Fruit fly (Drosophila melanogaster) whole organism, pupa: Measurements from ENCODE around the gene Cyp6v1.

Experiments
- CG10348 ChIP-seq: fragments of 200-800 bp; sonication (Bioruptor generic); IDR thresholded peaks from 2 replicates; pipeline ENCODE4 v1.3.6; 2022; ENCODE audit warnings: missing biosample characterization, missing genetic modification characterization
- CG12605 ChIP-seq: fragments of 200-800 bp; sonication (Bioruptor generic); IDR thresholded peaks from 2 replicates; pipeline ENCODE4 v1.3.6; 2022; ENCODE audit warnings: missing biosample characterization, missing genetic modification characterization
- CG13204 ChIP-seq: fragments of 200-800 bp; sonication (Bioruptor generic); optimal IDR thresholded peaks from 2 replicates; lab custom pipeline; 2018; ENCODE audit warnings: missing biosample characterization, mild to moderate bottlenecking, missing genetic modification characterization, moderate library complexity
- CG14655 ChIP-seq: fragments of 200-800 bp; sonication (Bioruptor generic); optimal IDR thresholded peaks from 3 replicates; lab custom pipeline; 2017; ENCODE audit warnings: mild to moderate bottlenecking, missing biosample characterization, missing genetic modification reagents, missing genetic modification characterization
- CG15710 ChIP-seq: fragments of 200-800 bp; sonication (Bioruptor generic); optimal IDR thresholded peaks from 2 replicates; lab custom pipeline; 2018; ENCODE audit warnings: missing biosample characterization, mild to moderate bottlenecking, missing genetic modification characterization, moderate library complexity
- CG17806 ChIP-seq: fragments of 200-800 bp; sonication (Bioruptor generic); optimal IDR thresholded peaks from 2 replicates; lab custom pipeline; 2018; ENCODE audit warnings: missing biosample characterization, mild to moderate bottlenecking, missing genetic modification characterization, moderate library complexity
- CG32121 ChIP-seq: fragments of 200-800 bp; sonication (Bioruptor generic); IDR thresholded peaks from 2 replicates; pipeline ENCODE4 v1.3.6; 2022; ENCODE audit warnings: missing biosample characterization, missing genetic modification characterization
- CG34367 ChIP-seq: fragments of 200-800 bp; sonication (Bioruptor generic); optimal IDR thresholded peaks from 2 replicates; lab custom pipeline; 2018; ENCODE audit warnings: missing biosample characterization, mild to moderate bottlenecking, missing genetic modification characterization
- CG4496 ChIP-seq: fragments of 200-800 bp; sonication (Bioruptor generic); IDR thresholded peaks from 3 replicates; pipeline ENCODE4 v1.3.6; 2022; ENCODE audit warnings: missing biosample characterization, missing genetic modification characterization
- CG8159 ChIP-seq: fragments of 200-800 bp; sonication (Bioruptor generic); optimal IDR thresholded peaks from 3 replicates; lab custom pipeline; 2018; ENCODE audit warnings: missing biosample characterization, mild to moderate bottlenecking, missing genetic modification characterization, moderate library complexity
- CG8301 ChIP-seq: fragments of 200-800 bp; sonication (Bioruptor generic); optimal IDR thresholded peaks from 2 replicates; lab custom pipeline; 2018; ENCODE audit warnings: missing biosample characterization, mild to moderate bottlenecking, missing genetic modification characterization
- CG9948 ChIP-seq: fragments of 200-800 bp; sonication (Bioruptor generic); optimal IDR thresholded peaks from 2 replicates; lab custom pipeline; 2018; ENCODE audit warnings: missing biosample characterization, mild to moderate bottlenecking, missing genetic modification characterization, moderate library complexity
- D1 ChIP-seq: fragments of 200-800 bp; sonication (Bioruptor generic); optimal IDR thresholded peaks from 2 replicates; lab custom pipeline; 2018; ENCODE audit warnings: missing biosample characterization, mild to moderate bottlenecking, missing genetic modification characterization, moderate library complexity
- EcR ChIP-seq: fragments of 200-800 bp; sonication (Bioruptor generic); optimal IDR thresholded peaks from 3 replicates; lab custom pipeline; 2019; ENCODE audit warnings: missing biosample characterization, missing genetic modification characterization, mild to moderate bottlenecking, moderate library complexity, missing genetic modification reagents
- Ets98B ChIP-seq: fragments of 200-800 bp; sonication (Bioruptor generic); IDR thresholded peaks from 2 replicates; pipeline ENCODE4 v1.3.6; 2022; ENCODE audit warnings: missing biosample characterization, missing genetic modification characterization
- Pif1A ChIP-seq: fragments of 200-800 bp; sonication (Bioruptor generic); optimal IDR thresholded peaks from 3 replicates; lab custom pipeline; 2016; ENCODE audit warnings: missing biosample characterization, missing genetic modification characterization
- Pif1B ChIP-seq: fragments of 200-800 bp; sonication (Bioruptor generic); optimal IDR thresholded peaks from 3 replicates; lab custom pipeline; 2016; ENCODE audit warnings: missing biosample characterization, missing genetic modification characterization
- Snoo ChIP-seq: fragments of 200-800 bp; sonication (Bioruptor generic); optimal IDR thresholded peaks from 3 replicates; lab custom pipeline; 2017; ENCODE audit warnings: missing biosample characterization, mild to moderate bottlenecking, missing genetic modification characterization, inconsistent platforms
- fd96Ca ChIP-seq: fragments of 200-800 bp; sonication (Bioruptor generic); IDR thresholded peaks from 3 replicates; pipeline ENCODE4 v1.3.6; 2022; ENCODE audit warnings: missing biosample characterization, missing genetic modification characterization
- gl ChIP-seq: fragments of 200-800 bp; sonication (Bioruptor generic); optimal IDR thresholded peaks from 2 replicates; lab custom pipeline; 2018; ENCODE audit warnings: missing biosample characterization, mild to moderate bottlenecking, missing genetic modification characterization
- rn ChIP-seq: fragments of 200-800 bp; sonication (Bioruptor generic); IDR thresholded peaks from 2 replicates; pipeline ENCODE4 v1.3.6; 2022; ENCODE audit warnings: missing biosample characterization, missing genetic modification characterization

Cyp6v1 gene

DNA sequence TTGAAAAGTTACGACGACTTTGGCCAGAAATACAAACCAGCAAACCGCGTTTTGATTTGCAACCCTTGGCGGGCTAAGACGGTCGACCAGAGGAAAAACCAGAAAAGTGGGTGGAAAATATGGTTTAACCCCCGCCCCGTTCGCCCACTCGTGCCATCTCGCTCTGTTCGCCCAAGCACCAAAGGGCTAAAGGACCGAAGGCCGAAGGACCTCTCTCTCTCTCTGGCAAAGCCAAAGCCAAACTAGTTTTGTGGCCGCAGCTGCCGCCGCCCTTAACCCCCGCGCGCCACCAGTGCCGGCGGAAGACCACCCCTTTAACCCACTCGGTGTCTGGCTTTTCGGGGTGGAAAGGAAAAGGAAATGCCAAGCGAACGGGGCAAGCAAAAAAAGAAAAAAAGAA, 30.3 kb downstream of the Cyp6v1 start:
- TF ChIP-seq Pif1B (GFP tag; lab: Kevin White, UChicago): no peak
- TF ChIP-seq CG14655 (GFP tag; lab: Kevin White, UChicago): no peak
- TF ChIP-seq CG12605 (GFP tag; lab: Robert Waterston, UW): no peak
- TF ChIP-seq D1 (tag; lab: Kevin White, UChicago): no peak
- TF ChIP-seq CG4496 (GFP tag; lab: Robert Waterston, UW): no peak
- TF ChIP-seq CG34367: no peak
- TF ChIP-seq rn: no peak
- TF ChIP-seq Pif1A (GFP tag; lab: Kevin White, UChicago): no peak
- no peak for TF ChIP-seq CG9948

DNA sequence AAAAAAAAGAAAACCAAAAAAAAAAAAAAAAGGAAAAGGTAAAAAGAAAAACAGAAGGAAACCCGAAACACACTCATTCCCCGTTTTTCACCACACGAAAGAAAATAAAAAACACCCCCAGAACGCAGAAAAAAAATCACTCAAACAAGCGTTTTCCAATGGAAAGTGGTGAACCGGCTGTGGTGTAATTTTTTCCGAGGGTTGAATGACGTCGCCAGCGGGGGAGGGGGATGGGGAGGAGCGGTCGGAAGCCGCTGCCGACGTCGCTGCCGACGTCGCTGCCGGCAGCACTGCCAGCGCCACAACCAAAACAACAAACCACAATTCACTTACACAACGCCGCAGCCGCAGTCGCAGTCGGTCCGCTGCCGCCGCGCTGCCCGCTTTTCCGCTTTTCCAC, 32.6 kb downstream of the Cyp6v1 start:
- TF ChIP-seq EcR (GFP tag; lab: Kevin White, UChicago) (no peak), CG8301 (no peak), CG4496 (GFP tag; lab: Robert Waterston, UW) (no peak), Pif1A (GFP tag; lab: Kevin White, UChicago) (no peak), CG17806 (tag; lab: Kevin White, UChicago) (no peak), gl (tag; lab: Kevin White, UChicago) (no peak), Pif1B (GFP tag; lab: Kevin White, UChicago) (no peak)
- TF ChIP-seq, all 21 proteins: peak for 0

DNA sequence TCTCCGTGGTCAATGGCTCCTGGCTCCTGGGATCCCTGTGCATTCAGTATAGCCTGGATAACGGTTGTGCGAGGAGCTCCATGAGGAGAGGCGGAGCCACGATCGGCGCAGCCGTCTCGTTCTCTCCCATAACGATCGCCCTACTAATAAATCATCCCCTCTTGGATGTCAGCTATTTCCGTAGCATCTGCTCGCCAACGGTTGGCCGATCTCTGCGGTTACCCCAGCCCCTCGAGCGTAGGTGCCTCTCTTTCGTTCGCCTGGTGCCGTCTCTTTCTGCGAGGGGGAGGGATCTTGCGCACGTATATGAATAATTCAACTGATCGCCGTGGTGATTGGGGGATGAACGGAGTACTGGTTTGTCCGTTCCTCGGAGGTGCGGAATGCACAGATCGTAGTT, 33.5 kb downstream of the Cyp6v1 start, which contains the start of gene run:
TSS of gene run (plus strand) at position 217 of the 400 bp plus-strand sequence.
- TF ChIP-seq Pif1B (GFP tag; lab: Kevin White, UChicago) (no peak), CG34367 (no peak), gl (tag; lab: Kevin White, UChicago) (no peak), CG8159 (tag; lab: Kevin White, UChicago) (no peak), CG17806 (tag; lab: Kevin White, UChicago) (no peak)

DNA sequence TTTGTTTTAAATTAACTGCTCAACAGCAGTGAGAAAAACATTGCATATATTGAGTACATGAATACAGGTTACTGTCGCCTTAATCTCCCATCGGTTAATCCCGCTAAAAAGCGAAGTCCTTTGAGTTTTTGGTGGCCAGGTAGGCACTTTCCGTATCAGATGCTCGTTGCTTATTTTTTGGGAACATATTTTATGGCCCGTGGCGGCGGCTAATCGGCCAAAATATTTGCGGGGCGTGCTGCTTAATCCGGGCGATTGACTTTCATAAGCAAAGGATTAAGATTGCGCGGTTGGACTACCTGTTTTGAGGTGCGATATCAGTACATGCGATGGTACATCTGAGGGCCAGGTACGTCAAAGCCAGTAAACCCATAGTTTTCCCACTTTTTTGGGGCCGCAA, 34.3 kb downstream of the Cyp6v1 start:
- no peak for TF ChIP-seq D1 (tag; lab: Kevin White, UChicago)
- TF ChIP-seq rn: no peak
- TF ChIP-seq Ets98B (GFP tag; lab: Robert Waterston, UW): no peak

DNA sequence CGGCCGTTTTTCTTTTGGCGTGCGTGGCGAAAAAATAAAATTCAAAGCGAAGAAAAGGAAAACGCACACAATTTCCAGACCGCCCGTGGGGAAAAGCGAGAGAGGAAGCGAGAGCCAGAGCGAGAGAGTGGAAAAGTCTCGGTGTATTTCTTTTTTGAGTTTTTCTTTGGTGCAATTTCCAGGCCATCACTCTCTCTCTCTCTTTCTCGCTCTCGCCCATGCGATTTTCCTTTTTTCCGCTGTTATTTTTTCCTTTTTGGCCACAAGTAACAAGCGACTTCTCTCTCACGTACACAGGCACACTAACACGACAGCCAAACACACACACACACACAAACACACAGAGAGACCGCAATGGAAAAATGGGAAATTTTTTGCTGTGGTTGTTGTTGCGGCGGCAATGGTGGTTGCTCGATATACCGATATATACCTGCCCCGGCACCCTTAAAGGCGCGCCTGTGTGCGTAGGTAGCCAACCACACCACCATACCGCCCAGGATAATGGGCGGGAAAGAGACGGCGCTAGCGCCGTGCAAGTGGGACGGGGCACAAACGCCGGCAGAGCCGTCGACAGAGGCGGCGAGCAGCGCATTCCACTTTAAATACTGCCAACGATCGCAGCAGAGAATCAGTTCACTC, 37.0 kb downstream of the Cyp6v1 start:
- no peak for TF ChIP-seq Snoo (tag; lab: Kevin White, UChicago)
- no peak for TF ChIP-seq CG15710 (tag; lab: Kevin White, UChicago)
- TF ChIP-seq CG32121 (GFP tag; lab: Robert Waterston, UW): 0 out of 2 replicates have a peak, but pooled peaks have one; percentile 17
- TF ChIP-seq CG4496 (GFP tag; lab: Robert Waterston, UW): no peak
- peak; percentile 3 for TF ChIP-seq CG8301
- TF ChIP-seq CG34367: no peak
- TF ChIP-seq EcR (GFP tag; lab: Kevin White, UChicago): no peak
- TF ChIP-seq CG13204 (GFP tag; lab: Kevin White, UChicago): no peak
- no peak for TF ChIP-seq Pif1A (GFP tag; lab: Kevin White, UChicago)
- TF ChIP-seq CG14655 (GFP tag; lab: Kevin White, UChicago): peak; percentile 35
- TF ChIP-seq CG10348: no peak
- no peak for TF ChIP-seq gl (tag; lab: Kevin White, UChicago)
- TF ChIP-seq CG17806 (tag; lab: Kevin White, UChicago): no peak
- no peak for TF ChIP-seq fd96Ca (GFP tag; lab: Robert Waterston, UW)
- no peak for TF ChIP-seq Pif1B (GFP tag; lab: Kevin White, UChicago)
- no peak for TF ChIP-seq Ets98B (GFP tag; lab: Robert Waterston, UW)
- TF ChIP-seq D1 (tag; lab: Kevin White, UChicago): no peak
- TF ChIP-seq CG8159 (tag; lab: Kevin White, UChicago): no peak
- TF ChIP-seq CG9948: no peak
- TF ChIP-seq CG12605 (GFP tag; lab: Robert Waterston, UW): no peak
- no peak for TF ChIP-seq rn
- TF ChIP-seq, all 21 proteins: peak for 3

DNA sequence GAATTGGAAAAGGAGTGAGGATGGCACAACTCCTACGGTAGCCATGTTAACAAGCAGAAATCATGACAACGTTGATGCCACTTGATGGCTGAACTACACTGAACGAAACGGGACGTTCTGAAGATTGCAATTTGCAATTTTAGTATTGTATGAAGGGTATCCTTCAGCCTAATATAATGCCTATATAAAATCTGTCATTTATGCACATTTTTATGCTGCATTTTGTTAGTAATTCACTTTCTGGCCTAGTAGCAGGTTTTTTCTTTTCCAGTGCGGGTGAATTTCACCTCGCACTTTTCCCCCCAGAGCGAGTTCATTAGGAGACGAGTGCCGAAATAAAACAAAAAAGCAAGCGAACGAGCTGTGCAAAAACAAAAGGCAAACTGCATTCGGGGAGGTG, 46.0 kb downstream of the Cyp6v1 start:
- TF ChIP-seq CG8301 (no peak), CG9948 (no peak), CG12605 (GFP tag; lab: Robert Waterston, UW) (no peak), Pif1A (GFP tag; lab: Kevin White, UChicago) (no peak), Snoo (tag; lab: Kevin White, UChicago) (no peak), CG10348 (no peak), CG8159 (tag; lab: Kevin White, UChicago) (no peak), CG32121 (GFP tag; lab: Robert Waterston, UW) (no peak), CG34367 (no peak)

DNA sequence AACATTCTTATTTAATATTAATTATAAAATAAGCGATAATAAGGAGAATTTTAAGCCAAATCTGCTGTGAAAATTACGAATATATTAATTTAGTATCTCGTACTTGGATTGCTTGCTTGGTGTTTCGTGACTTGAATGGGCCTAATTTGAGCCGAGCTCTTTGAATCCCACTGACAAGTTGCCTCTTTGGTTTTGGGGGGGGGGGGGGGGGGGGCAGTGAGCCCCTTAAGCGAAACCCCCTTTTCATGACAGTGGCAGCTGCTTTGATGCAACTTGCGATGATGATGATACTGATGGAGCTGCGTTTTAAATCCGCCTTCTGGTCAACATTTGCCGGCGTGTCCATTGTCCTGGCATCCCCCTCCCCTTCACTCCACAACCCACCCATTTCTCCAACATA, 47.4 kb downstream of the Cyp6v1 start:
- no peak for TF ChIP-seq EcR (GFP tag; lab: Kevin White, UChicago)
- no peak for TF ChIP-seq CG34367
- TF ChIP-seq CG9948: no peak
- TF ChIP-seq fd96Ca (GFP tag; lab: Robert Waterston, UW): no peak
- no peak for TF ChIP-seq Pif1A (GFP tag; lab: Kevin White, UChicago)
- no peak for TF ChIP-seq CG8159 (tag; lab: Kevin White, UChicago)
- TF ChIP-seq CG12605 (GFP tag; lab: Robert Waterston, UW): no peak
- TF ChIP-seq Pif1B (GFP tag; lab: Kevin White, UChicago): no peak
- no peak for TF ChIP-seq Snoo (tag; lab: Kevin White, UChicago)
- no peak for TF ChIP-seq CG17806 (tag; lab: Kevin White, UChicago)
- no peak for TF ChIP-seq CG8301
- TF ChIP-seq CG14655 (GFP tag; lab: Kevin White, UChicago): no peak
- TF ChIP-seq rn: no peak
- TF ChIP-seq CG10348: no peak
- no peak for TF ChIP-seq CG4496 (GFP tag; lab: Robert Waterston, UW)
